Worm (Caenorhabditis elegans) whole organism, L4 larva: Measurements from ENCODE around the gene ech-4.
A peak's percentile ranks its signal among the peaks of the same experiment; 100 is the strongest.

Source experiments
- D1046.2 ChIP-seq: fragments of 200-800 bp; sonication (Bioruptor generic); IDR thresholded peaks from 2 replicates; pipeline ENCODE4 v1.3.6; 2022; ENCODE audit warnings: missing genetic modification characterization, missing compliant biosample characterization
- F44E2.7 ChIP-seq: fragments of 200-800 bp; sonication (Bioruptor generic); IDR thresholded peaks from 2 replicates; pipeline ENCODE4 v2.1.2; 2022; ENCODE audit warnings: missing genetic modification characterization, missing compliant biosample characterization
- T20F7.1 ChIP-seq: fragments of 200-800 bp; sonication (Bioruptor generic); optimal IDR thresholded peaks from 2 replicates; lab custom pipeline; 2018; ENCODE audit warnings: mild to moderate bottlenecking, missing genetic modification characterization, missing compliant biosample characterization
- Y105C5A.15 ChIP-seq: fragments of 200-800 bp; sonication (Bioruptor generic); IDR thresholded peaks from 2 replicates; pipeline ENCODE4 v1.3.6; 2022; ENCODE audit warnings: missing genetic modification characterization, missing compliant biosample characterization
- Y48G9A.11 ChIP-seq: fragments of 200-800 bp; sonication (Bioruptor generic); IDR thresholded peaks from 2 replicates; pipeline ENCODE4 v1.3.6; 2022; ENCODE audit warnings: missing genetic modification reagents, missing genetic modification characterization, missing compliant biosample characterization
- ZK337.2 ChIP-seq: fragments of 200-800 bp; sonication (Bioruptor generic); IDR thresholded peaks from 2 replicates; pipeline ENCODE4 v1.3.6; 2022; ENCODE audit warnings: missing genetic modification reagents, missing genetic modification characterization, missing compliant biosample characterization
- ZK546.5 ChIP-seq, 2 experiments: sonication (generic microtip); optimal IDR thresholded peaks; 2 replicates each; lab custom pipeline; 2017; ENCODE audit warnings: missing biosample characterization in 2 of 2, missing genetic modification characterization in 2 of 2
- aha-1 ChIP-seq: fragments of 150-350 bp; peaks from one replicate; lab custom pipeline; 2014; ENCODE audit warnings: missing biosample characterization, missing genetic modification characterization
- ama-1 ChIP-seq: fragments of 150-350 bp; optimal IDR thresholded peaks from 2 replicates; lab custom pipeline; 2014; ENCODE audit warnings: inconsistent platforms, mixed read lengths
- attf-4 ChIP-seq: sonication (generic microtip); optimal IDR thresholded peaks from 3 replicates; lab custom pipeline; 2017; ENCODE audit warnings: missing biosample characterization, missing genetic modification characterization
- ceh-20 ChIP-seq: fragments of 200-800 bp; sonication (Bioruptor generic); IDR thresholded peaks from 2 replicates; pipeline ENCODE4 v1.3.6; 2022; ENCODE audit warnings: missing genetic modification reagents, missing genetic modification characterization, missing compliant biosample characterization
- ceh-32 ChIP-seq: sonication (generic microtip); optimal IDR thresholded peaks from 2 replicates; lab custom pipeline; 2016; ENCODE audit warnings: mild to moderate bottlenecking, missing genetic modification characterization, missing compliant biosample characterization; ENCODE audit not compliant: poor library complexity
- ceh-44 ChIP-seq: fragments of 200-800 bp; sonication (Bioruptor generic); IDR thresholded peaks from 2 replicates; pipeline ENCODE4 v1.3.6; 2022; ENCODE audit warnings: missing genetic modification reagents, missing genetic modification characterization, missing compliant biosample characterization
- ceh-62 ChIP-seq: sonication (generic microtip); optimal IDR thresholded peaks from 2 replicates; lab custom pipeline; 2017; ENCODE audit warnings: missing biosample characterization, missing genetic modification characterization
- daf-19 ChIP-seq: fragments of 200-800 bp; sonication (Bioruptor generic); conservative IDR thresholded peaks from 2 replicates; pipeline ENCODE4 v1.3.6; 2022; ENCODE audit warnings: missing genetic modification characterization, missing compliant biosample characterization
- dpl-1 ChIP-seq: fragments of 150-350 bp; optimal IDR thresholded peaks from 2 replicates; lab custom pipeline; 2014; ENCODE audit warnings: missing biosample characterization, missing genetic modification reagents, missing genetic modification characterization
- duxl-1 ChIP-seq: sonication (generic microtip); optimal IDR thresholded peaks from 2 replicates; lab custom pipeline; 2016; ENCODE audit warnings: mild to moderate bottlenecking, missing genetic modification characterization, moderate library complexity, missing compliant biosample characterization; ENCODE audit not compliant: poor library complexity
- egl-43 ChIP-seq: fragments of 200-800 bp; sonication (Bioruptor generic); IDR thresholded peaks from 2 replicates; pipeline ENCODE4 v1.3.6; 2022; ENCODE audit warnings: missing genetic modification reagents, missing genetic modification characterization, missing compliant biosample characterization
- hif-1 ChIP-seq, 2 experiments: sonication (generic microtip); optimal IDR thresholded peaks; 2 replicates each; lab custom pipeline; 2016 to 2017; ENCODE audit warnings: missing compliant biosample characterization in 2 of 2, missing genetic modification characterization in 2 of 2, missing genetic modification reagents in 2 of 2, missing genotype in 2 of 2, mild to moderate bottlenecking in 1 of 2
- hlh-11 ChIP-seq: fragments of 200-800 bp; sonication (Bioruptor generic); optimal IDR thresholded peaks from 2 replicates; lab custom pipeline; 2018; ENCODE audit warnings: mild to moderate bottlenecking, missing genetic modification characterization, missing compliant biosample characterization
- hlh-30 ChIP-seq: sonication (generic microtip); optimal IDR thresholded peaks from 2 replicates; lab custom pipeline; 2017; ENCODE audit warnings: antibody characterized with exemption, mild to moderate bottlenecking, missing genetic modification characterization, missing compliant biosample characterization; ENCODE audit not compliant: insufficient read depth
- hmg-1.1 ChIP-seq: fragments of 200-800 bp; sonication (Bioruptor generic); IDR thresholded peaks from 2 replicates; pipeline ENCODE4 v1.3.6; 2022; ENCODE audit warnings: missing genetic modification reagents, missing genetic modification characterization, missing compliant biosample characterization
- jun-1 ChIP-seq: fragments of 150-350 bp; optimal IDR thresholded peaks from 2 replicates; lab custom pipeline; 2014; ENCODE audit warnings: missing biosample characterization, missing genetic modification reagents, missing genetic modification characterization
- lin-1 ChIP-seq: fragments of 200-800 bp; sonication (Bioruptor generic); IDR thresholded peaks from 2 replicates; pipeline ENCODE4 v1.3.6; 2022; ENCODE audit warnings: missing genetic modification reagents, missing genetic modification characterization, missing compliant biosample characterization
- lin-15B ChIP-seq: fragments of 150-350 bp; sonication (generic microtip); optimal IDR thresholded peaks from 3 replicates; lab custom pipeline; 2014; ENCODE audit warnings: missing biosample characterization, missing genetic modification characterization
- lir-3 ChIP-seq: sonication (generic microtip); optimal IDR thresholded peaks from 2 replicates; lab custom pipeline; 2016; ENCODE audit warnings: mild to moderate bottlenecking, missing genetic modification characterization, missing compliant biosample characterization
- madf-5 ChIP-seq, 2 experiments: fragments of 200-800 bp; sonication (Bioruptor generic); IDR thresholded peaks; 2 replicates each; pipeline ENCODE4 v1.3.6; 2022; ENCODE audit warnings: missing compliant biosample characterization in 2 of 2, missing genetic modification characterization in 2 of 2
- madf-9 ChIP-seq: fragments of 200-800 bp; sonication (Bioruptor generic); conservative IDR thresholded peaks from 2 replicates; pipeline ENCODE4 v1.3.6; 2022; ENCODE audit warnings: missing genetic modification reagents, missing genetic modification characterization, missing compliant biosample characterization
- mdl-1 ChIP-seq, 2 experiments: fragments of 150-350 bp in 1 of 2; sonication (generic microtip) in 1 of 2; optimal IDR thresholded peaks; 2 replicates each; lab custom pipeline; 2014 to 2017; ENCODE audit warnings: missing biosample characterization in 2 of 2, missing genetic modification characterization in 2 of 2
- mdt-29 ChIP-seq: fragments of 200-800 bp; sonication (Bioruptor generic); IDR thresholded peaks from 2 replicates; pipeline ENCODE4 v1.3.6; 2022; ENCODE audit warnings: missing genetic modification reagents, missing genetic modification characterization, missing compliant biosample characterization
- mep-1 ChIP-seq: fragments of 150-350 bp; sonication (generic microtip); optimal IDR thresholded peaks from 3 replicates; lab custom pipeline; 2014; ENCODE audit warnings: missing biosample characterization, missing genetic modification characterization
- mxl-2 ChIP-seq: fragments of 200-800 bp; sonication (Bioruptor generic); conservative IDR thresholded peaks from 2 replicates; pipeline ENCODE4 v1.3.6; 2022; ENCODE audit warnings: missing genetic modification reagents, missing genetic modification characterization, missing compliant biosample characterization
- nhr-10 ChIP-seq: fragments of 150-350 bp; optimal IDR thresholded peaks from 2 replicates; lab custom pipeline; 2014; ENCODE audit warnings: missing biosample characterization, missing genetic modification characterization
- nhr-11 ChIP-seq: fragments of 150-350 bp; optimal IDR thresholded peaks from 2 replicates; lab custom pipeline; 2014; ENCODE audit warnings: missing biosample characterization, missing genetic modification characterization
- nhr-25 ChIP-seq: sonication (generic microtip); optimal IDR thresholded peaks from 2 replicates; lab custom pipeline; 2017; ENCODE audit warnings: missing genetic modification characterization, mild to moderate bottlenecking, missing compliant biosample characterization, antibody characterized with exemption, moderate library complexity, borderline replicate concordance; ENCODE audit not compliant: insufficient read depth
- nhr-42 ChIP-seq: fragments of 200-800 bp; sonication (Bioruptor generic); IDR thresholded peaks from 2 replicates; pipeline ENCODE4 v1.3.6; 2022; ENCODE audit warnings: missing genetic modification characterization, missing compliant biosample characterization
- nhr-48 ChIP-seq: sonication (generic microtip); optimal IDR thresholded peaks from 2 replicates; lab custom pipeline; 2016; ENCODE audit warnings: mild to moderate bottlenecking, missing genetic modification characterization, missing compliant biosample characterization
- nhr-6 ChIP-seq: fragments of 150-350 bp; optimal IDR thresholded peaks from 2 replicates; lab custom pipeline; 2014; ENCODE audit warnings: missing biosample characterization, missing genetic modification characterization
- nhr-76 ChIP-seq: fragments of 150-350 bp; optimal IDR thresholded peaks from 2 replicates; lab custom pipeline; 2014; ENCODE audit warnings: missing biosample characterization, missing genetic modification characterization
- php-3 ChIP-seq: fragments of 200-800 bp; sonication (Bioruptor generic); IDR thresholded peaks from 2 replicates; pipeline ENCODE4 v1.3.6; 2022; ENCODE audit warnings: missing genetic modification reagents, missing genetic modification characterization, missing compliant biosample characterization
- pqm-1 ChIP-seq: sonication (generic microtip); optimal IDR thresholded peaks from 2 replicates; lab custom pipeline; 2017; ENCODE audit warnings: missing biosample characterization, missing genetic modification characterization
- saeg-2 ChIP-seq: fragments of 200-800 bp; sonication (Bioruptor generic); IDR thresholded peaks from 2 replicates; pipeline ENCODE4 v1.3.6; 2022; ENCODE audit warnings: missing genetic modification reagents, missing genetic modification characterization, missing compliant biosample characterization
- sdz-12 ChIP-seq: fragments of 200-800 bp; sonication (Bioruptor generic); optimal IDR thresholded peaks from 2 replicates; lab custom pipeline; 2018; ENCODE audit warnings: mild to moderate bottlenecking, missing genetic modification characterization, missing compliant biosample characterization
- skn-1 ChIP-seq: fragments of 150-350 bp; optimal IDR thresholded peaks from 2 replicates; lab custom pipeline; 2014; ENCODE audit warnings: missing biosample characterization, missing genetic modification characterization
- tra-1 ChIP-seq: fragments of 200-800 bp; sonication (Bioruptor generic); IDR thresholded peaks from 2 replicates; pipeline ENCODE4 v1.3.6; 2022; ENCODE audit warnings: missing genetic modification reagents, missing genetic modification characterization, missing compliant biosample characterization
- unc-130 ChIP-seq: sonication (generic microtip); optimal IDR thresholded peaks from 2 replicates; lab custom pipeline; 2016; ENCODE audit warnings: missing genetic modification reagents, missing genetic modification characterization, missing compliant biosample characterization
- unc-39 ChIP-seq: sonication (generic microtip); optimal IDR thresholded peaks from 2 replicates; lab custom pipeline; 2017; ENCODE audit warnings: missing biosample characterization, missing genetic modification characterization
- vab-7 ChIP-seq: fragments of 200-800 bp; sonication (Bioruptor generic); IDR thresholded peaks from 2 replicates; pipeline ENCODE4 v1.3.6; 2022; ENCODE audit warnings: missing genetic modification reagents, missing genetic modification characterization, missing compliant biosample characterization
- zag-1 ChIP-seq: fragments of 150-350 bp; optimal IDR thresholded peaks from 2 replicates; lab custom pipeline; 2014; ENCODE audit warnings: missing biosample characterization, missing genetic modification characterization
- zfp-3 ChIP-seq: fragments of 200-800 bp; sonication (Bioruptor generic); conservative IDR thresholded peaks from 2 replicates; pipeline ENCODE4 v1.3.6; 2022; ENCODE audit warnings: missing genetic modification reagents, missing genetic modification characterization, missing compliant biosample characterization
- ztf-11 ChIP-seq: fragments of 150-350 bp; optimal IDR thresholded peaks from 2 replicates; lab custom pipeline; 2014; ENCODE audit warnings: missing biosample characterization, missing genetic modification characterization
- ztf-7 ChIP-seq: fragments of 150-350 bp; optimal IDR thresholded peaks from 2 replicates; lab custom pipeline; 2014; ENCODE audit warnings: missing biosample characterization, missing genetic modification characterization

Gene ech-4

DNA sequence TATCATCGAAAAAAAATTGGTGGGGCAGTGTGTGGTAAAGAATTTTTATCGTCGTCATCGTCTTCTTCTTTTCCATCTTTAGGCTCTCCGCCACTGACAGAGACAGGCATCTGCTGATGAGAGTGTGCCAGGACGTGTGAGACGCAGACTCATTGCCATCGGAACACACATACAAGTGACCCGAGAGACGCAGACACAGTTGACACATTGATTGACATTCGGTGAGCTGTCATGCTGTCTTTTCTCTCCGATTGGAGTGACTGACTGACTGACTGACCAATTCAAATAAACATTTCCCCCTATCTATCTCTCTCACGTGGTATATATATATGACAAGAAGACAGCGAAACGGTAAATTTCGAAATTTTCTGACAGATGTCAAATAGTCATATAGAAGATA is 30.3 kb downstream of the ech-4 start (continued):
- 0 out of 2 replicates have a peak, but pooled peaks have one; percentile 43 for TF ChIP-seq D1046.2 (GFP tag; lab: Robert Waterston, UW)
- peak; percentile 91 for TF ChIP-seq mdt-29 (GFP tag; lab: Robert Waterston, UW)
- no peak for TF ChIP-seq aha-1 (tag; lab: Kevin White, UChicago)
- TF ChIP-seq nhr-42 (GFP tag; lab: Robert Waterston, UW), result 0 out of 2 replicates have a peak, but pooled peaks have one; percentile 53
- TF ChIP-seq ama-1 (lab: Kevin White, UChicago), result no peak
- no peak for TF ChIP-seq lin-15B (tag; lab: Kevin White, UChicago)
- TF ChIP-seq madf-5 (GFP tag; IDR thresholded peaks at IDR 0.05; lab: Robert Waterston, UW), result no peak
- peak; percentile 48 for TF ChIP-seq ztf-7 (tag; lab: Kevin White, UChicago)
- TF ChIP-seq Y48G9A.11 (GFP tag; lab: Robert Waterston, UW), result no peak
- TF ChIP-seq zag-1 (tag; lab: Kevin White, UChicago), result no peak
- no peak for TF ChIP-seq nhr-76 (tag; lab: Kevin White, UChicago)
- peak; percentile 83 for TF ChIP-seq T20F7.1 (GFP tag; lab: Kevin White, UChicago)
- TF ChIP-seq mdl-1 (tag; optimal IDR thresholded peaks at IDR 0.05; lab: Kevin White, UChicago), result peak in 1 of 2 experiments; percentile 57
- no peak for TF ChIP-seq vab-7
- TF ChIP-seq nhr-10, result peak; percentile 40
- peak; percentile 75 for TF ChIP-seq php-3 (GFP tag; lab: Robert Waterston, UW)
- TF ChIP-seq nhr-11, result no peak
- TF ChIP-seq unc-130 (GFP tag; lab: Kevin White, UChicago), result no peak
- no peak for TF ChIP-seq attf-4 (tag; lab: Kevin White, UChicago)
- peak; percentile 96 for TF ChIP-seq ceh-20
- TF ChIP-seq daf-19 (GFP tag; lab: Robert Waterston, UW), result no peak
- TF ChIP-seq sdz-12 (GFP tag; lab: Kevin White, UChicago), result no peak
- TF ChIP-seq lin-1, result peak; percentile 61
- peak; percentile 98 for TF ChIP-seq tra-1 (GFP tag; lab: Robert Waterston, UW)
- TF ChIP-seq lir-3 (tag; lab: Kevin White, UChicago), result no peak
- peak in 1 of 2 experiments; percentile 32 for TF ChIP-seq hif-1 (tag; optimal IDR thresholded peaks at IDR 0.05; lab: Kevin White, UChicago)
- peak; percentile 97 for TF ChIP-seq hlh-11 (tag; lab: Kevin White, UChicago)
- no peak for TF ChIP-seq jun-1 (tag; lab: Kevin White, UChicago)
- TF ChIP-seq ceh-44 (GFP tag; lab: Robert Waterston, UW), result no peak
- no peak for TF ChIP-seq F44E2.7 (GFP tag; lab: Robert Waterston, UW)
- TF ChIP-seq ceh-32 (tag; lab: Kevin White, UChicago), result no peak
- peak; percentile 42; the same call in 1 of the 2 replicates for TF ChIP-seq madf-9
- no peak for TF ChIP-seq mxl-2 (GFP tag; lab: Robert Waterston, UW)
- peak; percentile 59; the same call in 1 of the 2 replicates for TF ChIP-seq saeg-2 (GFP tag; lab: Robert Waterston, UW)
- 0 out of 2 replicates have a peak, but pooled peaks have one; percentile 17 for TF ChIP-seq Y105C5A.15 (GFP tag; lab: Robert Waterston, UW)
- no peak for TF ChIP-seq ztf-11 (tag; lab: Kevin White, UChicago)
- TF ChIP-seq nhr-25 (tag; lab: Kevin White, UChicago), result peak; percentile 73
- peak; percentile 94 for TF ChIP-seq hlh-30
- no peak for TF ChIP-seq unc-39 (tag; lab: Kevin White, UChicago)
- no peak for TF ChIP-seq ZK337.2 (GFP tag; lab: Robert Waterston, UW)
- TF ChIP-seq mep-1, result peak; percentile 80
- TF ChIP-seq dpl-1 (GFP tag; lab: Kevin White, UChicago), result peak; percentile 48
- no peak for TF ChIP-seq duxl-1 (tag; lab: Kevin White, UChicago)
- TF ChIP-seq zfp-3 (GFP tag; lab: Robert Waterston, UW), result peak; percentile 62; the same call in 1 of the 2 replicates
- TF ChIP-seq ceh-62 (tag; lab: Kevin White, UChicago), result no peak
- TF ChIP-seq nhr-6 (tag; lab: Kevin White, UChicago), result peak; percentile 69
- no peak for TF ChIP-seq ZK546.5 (tag; optimal IDR thresholded peaks at IDR 0.05; lab: Kevin White, UChicago)
- TF ChIP-seq nhr-48 (tag; lab: Kevin White, UChicago), result peak; percentile 90
- TF ChIP-seq egl-43, result no peak; the same call in 1 of the 2 replicates
- TF ChIP-seq hmg-1.1, result peak; percentile 67; the same call in 1 of the 2 replicates
- TF ChIP-seq skn-1 (tag; lab: Kevin White, UChicago), result no peak
- peak; percentile 22 for TF ChIP-seq pqm-1
